Comparison of ENCODE assay signal across 5 fruit fly cellular contexts in the genomic region with DNA sequence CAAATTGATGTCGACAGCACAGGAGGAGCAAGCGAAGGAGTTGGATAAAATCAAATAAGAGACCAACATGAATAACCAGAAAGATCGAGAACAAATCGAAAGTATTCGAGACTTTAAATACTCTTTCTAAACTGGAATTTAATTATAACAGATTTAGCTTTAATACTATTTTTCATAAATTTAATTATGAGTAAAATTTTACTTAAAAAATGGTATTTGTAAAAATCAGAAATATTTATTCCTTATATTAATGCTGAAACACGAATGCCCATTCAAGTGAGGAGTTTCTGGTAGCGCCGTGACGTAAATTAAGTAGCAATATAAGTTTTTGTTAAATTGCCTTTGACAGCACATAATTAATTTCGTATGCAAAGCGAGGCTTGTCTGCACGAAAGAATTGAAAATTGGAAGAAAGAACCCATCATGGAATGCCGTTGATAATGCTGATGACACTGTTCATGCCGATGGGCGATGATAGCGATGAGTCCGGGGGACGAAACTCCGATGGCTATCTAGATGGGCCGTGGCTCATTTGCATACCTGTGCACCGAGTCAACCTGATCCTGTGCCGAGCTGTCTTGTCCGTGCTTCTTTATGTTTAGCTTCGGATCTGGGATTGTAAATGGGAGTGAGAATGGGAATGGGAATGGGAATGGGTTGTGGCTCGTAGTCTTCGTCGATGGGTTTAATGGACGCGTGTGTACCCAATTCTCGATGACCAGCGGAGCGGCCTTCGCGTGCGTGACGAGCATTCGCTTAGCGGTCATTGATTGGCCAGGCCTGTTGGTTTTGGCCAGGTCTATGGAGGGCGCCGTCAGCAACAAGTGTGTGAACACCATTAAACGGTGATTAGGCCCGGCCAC.
TF ChIP-seq lines count a peak whose summit lies in the region.

No protein-coding gene starts in this region.

- no peak for TF ChIP-seq CTCF in whole organism, embryonic (GFP tag; optimal IDR thresholded peaks at IDR 0.05; lab: Kevin White, UChicago)

TF ChIP-seq in whole organism, adult, 20 proteins besides CTCF, POLR2A, EP300 and RAD21:
- TF ChIP-seq cnc (optimal IDR thresholded peaks at IDR 0.05; lab: Kevin White, UChicago) (no peak), toe (GFP tag; optimal IDR thresholded peaks at IDR 0.05; lab: Kevin White, UChicago) (no peak), tj (GFP tag; optimal IDR thresholded peaks at IDR 0.05; lab: Kevin White, UChicago) (peak; percentile 42), CG14711 (tag; optimal IDR thresholded peaks at IDR 0.05; lab: Kevin White, UChicago) (no peak)

TF ChIP-seq in whole organism, embryonic, 481 proteins besides CTCF, POLR2A, EP300 and RAD21 (continues in another document):
- TF ChIP-seq CG17802 (tag; optimal IDR thresholded peaks at IDR 0.05; lab: Kevin White, UChicago) (no peak), CG3838 (GFP tag; optimal IDR thresholded peaks at IDR 0.05; lab: Kevin White, UChicago) (no peak), oc (tag; optimal IDR thresholded peaks at IDR 0.05; lab: Kevin White, UChicago) (peak; percentile 30), CG4854 (GFP tag; optimal IDR thresholded peaks at IDR 0.05; lab: Kevin White, UChicago) (no peak), scrt (GFP tag; optimal IDR thresholded peaks at IDR 0.05; lab: Kevin White, UChicago) (peak; percentile 26), lilli (GFP tag; optimal IDR thresholded peaks at IDR 0.05; lab: Kevin White, UChicago) (peak; percentile 2), rib (GFP tag; IDR thresholded peaks at IDR 0.05; lab: Robert Waterston, UW) (no peak), Tbp (GFP tag; optimal IDR thresholded peaks at IDR 0.05; lab: Kevin White, UChicago) (no peak), CG11504 (tag; optimal IDR thresholded peaks at IDR 0.05; lab: Kevin White, UChicago) (peak; percentile 48), CG12219 (GFP tag; optimal IDR thresholded peaks at IDR 0.05; lab: Kevin White, UChicago) (no peak), CG1233 (GFP tag; optimal IDR thresholded peaks at IDR 0.05; lab: Kevin White, UChicago) (no peak), CG7745 (tag; optimal IDR thresholded peaks at IDR 0.05; lab: Kevin White, UChicago) (peak; percentile 47), az2 (GFP tag; optimal IDR thresholded peaks at IDR 0.05; lab: Kevin White, UChicago) (peak; percentile 16), CG7839 (tag; optimal IDR thresholded peaks at IDR 0.05; lab: Kevin White, UChicago) (peak; percentile 67), ap (GFP tag; IDR thresholded peaks at IDR 0.05; lab: Robert Waterston, UW) (no peak), Aef1 (GFP tag; IDR thresholded peaks at IDR 0.05; lab: Robert Waterston, UW) (no peak), nmo (GFP tag; optimal IDR thresholded peaks at IDR 0.05; lab: Kevin White, UChicago) (peak; percentile 74), abd-A (tag; optimal IDR thresholded peaks at IDR 0.05; lab: Kevin White, UChicago) (peak; percentile 75), nom (GFP tag; optimal IDR thresholded peaks at IDR 0.05; lab: Kevin White, UChicago) (no peak), Deaf1 (tag; optimal IDR thresholded peaks at IDR 0.05; lab: Kevin White, UChicago) (no peak)

TF ChIP-seq in whole organism, prepupa, 60 proteins besides CTCF, POLR2A, EP300 and RAD21 (continues in another document):
- peak; percentile 34 to 96 for TF ChIP-seq ss (GFP tag; optimal IDR thresholded peaks at IDR 0.05; lab: Kevin White, UChicago)
- peak; percentile 60 for TF ChIP-seq CG32006 (GFP tag; optimal IDR thresholded peaks at IDR 0.05; lab: Kevin White, UChicago)
- TF ChIP-seq CG9139 (GFP tag; optimal IDR thresholded peaks at IDR 0.05; lab: Kevin White, UChicago): no peak
- no peak for TF ChIP-seq CG8632 (GFP tag; optimal IDR thresholded peaks at IDR 0.05; lab: Kevin White, UChicago)
- peak; percentile 6 for TF ChIP-seq Hr4 (GFP tag; optimal IDR thresholded peaks at IDR 0.05; lab: Kevin White, UChicago)
- peak; percentile 18 for TF ChIP-seq Smox (GFP tag; optimal IDR thresholded peaks at IDR 0.05; lab: Kevin White, UChicago)
- peak; percentile 64 for TF ChIP-seq CG15336 (GFP tag; IDR thresholded peaks at IDR 0.05; lab: Robert Waterston, UW)
- no peak for TF ChIP-seq fd59A (GFP tag; optimal IDR thresholded peaks at IDR 0.05; lab: Kevin White, UChicago)
- no peak for TF ChIP-seq fkh (GFP tag; optimal IDR thresholded peaks at IDR 0.05; lab: Kevin White, UChicago)
- peak; percentile 64 for TF ChIP-seq dsx (GFP tag; optimal IDR thresholded peaks at IDR 0.05; lab: Kevin White, UChicago; ENCODE audit: poor library complexity, severe bottlenecking)
- TF ChIP-seq spab (GFP tag; optimal IDR thresholded peaks at IDR 0.05; lab: Kevin White, UChicago): peak; percentile 43
- TF ChIP-seq CG11294 (GFP tag; IDR thresholded peaks at IDR 0.05; lab: Robert Waterston, UW): no peak
- TF ChIP-seq vri (GFP tag; optimal IDR thresholded peaks at IDR 0.05; lab: Kevin White, UChicago): no peak
- TF ChIP-seq CG6163 (GFP tag; IDR thresholded peaks at IDR 0.05; lab: Robert Waterston, UW): peak; percentile 17; the same call in 1 of the 3 replicates
- no peak for TF ChIP-seq net (GFP tag; optimal IDR thresholded peaks at IDR 0.05; lab: Kevin White, UChicago)
- TF ChIP-seq CG34406 (GFP tag; optimal IDR thresholded peaks at IDR 0.05; lab: Kevin White, UChicago): peak; percentile 10
- TF ChIP-seq Gug (GFP tag; IDR thresholded peaks at IDR 0.05; lab: Robert Waterston, UW): 0 out of 2 replicates have a peak, but pooled peaks have one; percentile 11
- TF ChIP-seq Ets96B (tag; optimal IDR thresholded peaks at IDR 0.05; lab: Kevin White, UChicago): peak; percentile 67
- peak; percentile 53 for TF ChIP-seq achi (GFP tag; optimal IDR thresholded peaks at IDR 0.05; lab: Kevin White, UChicago)

TF ChIP-seq in whole organism, pupa, 21 proteins besides CTCF, POLR2A, EP300 and RAD21:
- peak; percentile 75 for TF ChIP-seq CG15710 (tag; optimal IDR thresholded peaks at IDR 0.05; lab: Kevin White, UChicago)
- no peak for TF ChIP-seq CG12605 (GFP tag; IDR thresholded peaks at IDR 0.05; lab: Robert Waterston, UW)
- TF ChIP-seq CG34367 (tag; optimal IDR thresholded peaks at IDR 0.05; lab: Kevin White, UChicago): peak; percentile 54
- peak; percentile 67 for TF ChIP-seq CG14655 (GFP tag; optimal IDR thresholded peaks at IDR 0.05; lab: Kevin White, UChicago)
- peak; percentile 40 for TF ChIP-seq CG13204 (GFP tag; optimal IDR thresholded peaks at IDR 0.05; lab: Kevin White, UChicago)
- TF ChIP-seq rn (GFP tag; IDR thresholded peaks at IDR 0.05; lab: Robert Waterston, UW): no peak
- TF ChIP-seq CG17806 (tag; optimal IDR thresholded peaks at IDR 0.05; lab: Kevin White, UChicago): peak; percentile 76
- peak; percentile 66 for TF ChIP-seq CG8301 (tag; optimal IDR thresholded peaks at IDR 0.05; lab: Kevin White, UChicago)
- TF ChIP-seq CG32121 (GFP tag; IDR thresholded peaks at IDR 0.05; lab: Robert Waterston, UW): no peak
- TF ChIP-seq fd96Ca (GFP tag; IDR thresholded peaks at IDR 0.05; lab: Robert Waterston, UW): 0 out of 3 replicates have a peak, but pooled peaks have one; percentile 13
- TF ChIP-seq Ets98B (GFP tag; IDR thresholded peaks at IDR 0.05; lab: Robert Waterston, UW): no peak
- peak; percentile 42 for TF ChIP-seq D1 (tag; optimal IDR thresholded peaks at IDR 0.05; lab: Kevin White, UChicago)
- TF ChIP-seq gl (tag; optimal IDR thresholded peaks at IDR 0.05; lab: Kevin White, UChicago): no peak
- TF ChIP-seq CG10348 (GFP tag; IDR thresholded peaks at IDR 0.05; lab: Robert Waterston, UW): no peak
- TF ChIP-seq Pif1A (GFP tag; optimal IDR thresholded peaks at IDR 0.05; lab: Kevin White, UChicago): peak; percentile 30
- peak; percentile 65; the same call in 1 of the 3 replicates for TF ChIP-seq CG4496 (GFP tag; IDR thresholded peaks at IDR 0.05; lab: Robert Waterston, UW)
- peak; percentile 37 for TF ChIP-seq Snoo (tag; optimal IDR thresholded peaks at IDR 0.05; lab: Kevin White, UChicago)
- peak; percentile 90 for TF ChIP-seq EcR (GFP tag; optimal IDR thresholded peaks at IDR 0.05; lab: Kevin White, UChicago)
- peak; percentile 68 for TF ChIP-seq CG9948 (tag; optimal IDR thresholded peaks at IDR 0.05; lab: Kevin White, UChicago)
- TF ChIP-seq CG8159 (tag; optimal IDR thresholded peaks at IDR 0.05; lab: Kevin White, UChicago): peak; percentile 73
- TF ChIP-seq Pif1B (GFP tag; optimal IDR thresholded peaks at IDR 0.05; lab: Kevin White, UChicago): peak; percentile 18

TF ChIP-seq in whole organism, wandering third instar larva, 38 proteins besides CTCF, POLR2A, EP300 and RAD21 (continues in another document):
- TF ChIP-seq psq (GFP tag; optimal IDR thresholded peaks at IDR 0.05; lab: Kevin White, UChicago) (peak; percentile 53), tai (GFP tag; optimal IDR thresholded peaks at IDR 0.05; lab: Kevin White, UChicago) (peak; percentile 3), HLH106 (tag; optimal IDR thresholded peaks at IDR 0.05; lab: Kevin White, UChicago) (peak; percentile 59), Rel (GFP tag; optimal IDR thresholded peaks at IDR 0.05; lab: Kevin White, UChicago) (no peak), Rel (tag; optimal IDR thresholded peaks at IDR 0.05; lab: Kevin White, UChicago) (no peak), Vsx2 (GFP tag; optimal IDR thresholded peaks at IDR 0.05; lab: Kevin White, UChicago; ENCODE audit: partially characterized antibody) (no peak), GATAd (GFP tag; optimal IDR thresholded peaks at IDR 0.05; lab: Kevin White, UChicago) (no peak), pan (optimal IDR thresholded peaks at IDR 0.05; lab: Kevin White, UChicago) (no peak), br (GFP tag; optimal IDR thresholded peaks at IDR 0.05; lab: Kevin White, UChicago) (no peak), Hr78 (GFP tag; optimal IDR thresholded peaks at IDR 0.05; lab: Kevin White, UChicago) (no peak), brk (GFP tag; optimal IDR thresholded peaks at IDR 0.05; lab: Kevin White, UChicago) (peak; percentile 28), CG9705 (GFP tag; optimal IDR thresholded peaks at IDR 0.05; lab: Kevin White, UChicago) (no peak), CrebA (GFP tag; optimal IDR thresholded peaks at IDR 0.05; lab: Kevin White, UChicago; ENCODE audit: borderline replicate concordance) (no peak), Dfd (GFP tag; optimal IDR thresholded peaks at IDR 0.05; lab: Kevin White, UChicago) (no peak), lola (GFP tag; optimal IDR thresholded peaks at IDR 0.05; lab: Kevin White, UChicago) (no peak), Sp1 (GFP tag; optimal IDR thresholded peaks at IDR 0.05; lab: Kevin White, UChicago) (peak; percentile 60), N (GFP tag; optimal IDR thresholded peaks at IDR 0.05; lab: Kevin White, UChicago) (no peak), Hnf4 (GFP tag; optimal IDR thresholded peaks at IDR 0.05; lab: Kevin White, UChicago) (no peak), Mio (GFP tag; optimal IDR thresholded peaks at IDR 0.05; lab: Kevin White, UChicago) (no peak), fru (GFP tag; optimal IDR thresholded peaks at IDR 0.05; lab: Kevin White, UChicago) (peak; percentile 38), usp (GFP tag; optimal IDR thresholded peaks at IDR 0.05; lab: Kevin White, UChicago) (no peak), sv (GFP tag; optimal IDR thresholded peaks at IDR 0.05; lab: Kevin White, UChicago) (no peak), Hr83 (GFP tag; optimal IDR thresholded peaks at IDR 0.05; lab: Kevin White, UChicago; ENCODE audit: poor library complexity, severe bottlenecking) (no peak), ey (GFP tag; optimal IDR thresholded peaks at IDR 0.05; lab: Kevin White, UChicago) (no peak), sage (GFP tag; optimal IDR thresholded peaks at IDR 0.05; lab: Kevin White, UChicago) (no peak)
